Worm (Caenorhabditis elegans) whole organism, late embryonic: Measurements from ENCODE around the gene Y38E10A.28.

Experiments
- K02D7.2 ChIP-seq: sonication (generic microtip); optimal IDR thresholded peaks from 2 replicates; lab custom pipeline; 2017; ENCODE audit warnings: mild to moderate bottlenecking, missing genetic modification characterization, missing compliant biosample characterization
- Y22D7AL.16 ChIP-seq: sonication (generic microtip); optimal IDR thresholded peaks from 2 replicates; lab custom pipeline; 2016; ENCODE audit warnings: missing genetic modification characterization, missing compliant biosample characterization
- ama-1 ChIP-seq: fragments of 150-350 bp; optimal IDR thresholded peaks from 2 replicates; lab custom pipeline; 2014
- lin-11 ChIP-seq: fragments of 200-800 bp; sonication (Bioruptor generic); optimal IDR thresholded peaks from 2 replicates; lab custom pipeline; 2018; ENCODE audit warnings: mild to moderate bottlenecking, missing genetic modification characterization, missing compliant biosample characterization
- nhr-11 ChIP-seq: fragments of 150-350 bp; optimal IDR thresholded peaks from 2 replicates; lab custom pipeline; 2014; ENCODE audit warnings: missing biosample characterization, missing genetic modification characterization
- npax-4 ChIP-seq: sonication (generic microtip); optimal IDR thresholded peaks from 2 replicates; lab custom pipeline; 2016; ENCODE audit warnings: missing genetic modification characterization, missing compliant biosample characterization
- pha-2 ChIP-seq: sonication (generic microtip); optimal IDR thresholded peaks from 2 replicates; lab custom pipeline; 2017; ENCODE audit warnings: mild to moderate bottlenecking, missing genetic modification characterization, missing compliant biosample characterization
- pha-4 ChIP-seq: fragments of 150-350 bp; optimal IDR thresholded peaks from 2 replicates; lab custom pipeline; 2018; ENCODE audit warnings: missing biosample characterization, missing genetic modification reagents, missing genetic modification characterization
- pros-1 ChIP-seq: fragments of 150-350 bp; optimal IDR thresholded peaks from 2 replicates; lab custom pipeline; 2014; ENCODE audit warnings: missing biosample characterization, missing genetic modification reagents, missing genetic modification characterization
- syd-9 ChIP-seq: sonication (generic microtip); optimal IDR thresholded peaks from 2 replicates; lab custom pipeline; 2016; ENCODE audit warnings: mild to moderate bottlenecking, missing genetic modification characterization, moderate library complexity, missing compliant biosample characterization

DNA sequence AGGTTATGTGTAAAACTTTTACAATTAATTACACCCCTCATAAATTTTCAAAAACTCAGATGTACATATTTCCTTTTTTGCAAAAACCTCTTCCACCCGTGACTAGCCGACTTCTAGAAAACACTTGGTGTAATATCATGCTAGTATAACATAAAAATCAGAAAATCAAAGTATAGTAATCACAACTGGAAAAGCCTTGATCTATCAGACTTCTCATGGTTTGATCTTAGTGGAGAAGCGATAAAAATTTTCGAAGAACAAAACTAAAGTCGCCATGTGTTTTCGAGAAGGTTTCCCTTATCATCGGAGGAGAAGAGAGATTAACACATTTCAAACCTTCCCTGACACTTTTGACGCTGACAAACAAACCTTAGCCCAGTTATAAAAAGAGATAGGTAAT is 921 bp upstream of the Y38E10A.28 start, which contains the start of gene nspe-5:
- TF ChIP-seq lin-11 (no peak), syd-9 (tag; lab: Kevin White, UChicago) (no peak), nhr-11 (no peak), pha-4 (no peak), K02D7.2 (tag; lab: Kevin White, UChicago) (no peak), ama-1 (lab: Kevin White, UChicago) (no peak), Y22D7AL.16 (tag; lab: Kevin White, UChicago) (no peak), pros-1 (tag; lab: Kevin White, UChicago) (no peak), pha-2 (no peak), npax-4 (tag; lab: Kevin White, UChicago) (no peak)
